Fruit fly (Drosophila melanogaster) whole organism, embryonic: ENCODE results near the gene CG31178.

Experiments
- BtbVII ChIP-seq: fragments of 200-800 bp; sonication (Bioruptor generic); optimal IDR thresholded peaks from 3 replicates; lab custom pipeline; 2017; ENCODE audit warnings: missing biosample characterization, mild to moderate bottlenecking, missing genetic modification characterization
- CG10543 ChIP-seq: fragments of 200-800 bp; sonication (Bioruptor generic); optimal IDR thresholded peaks from 3 replicates; lab custom pipeline; 2017; ENCODE audit warnings: missing biosample characterization, mild to moderate bottlenecking, missing genetic modification characterization, moderate library complexity
- CG12155 ChIP-seq: fragments of 200-800 bp; sonication (Bioruptor generic); optimal IDR thresholded peaks from 3 replicates; lab custom pipeline; 2016; ENCODE audit warnings: missing biosample characterization, missing genetic modification characterization
- CG12769 ChIP-seq: fragments of 200-800 bp; sonication (Bioruptor generic); optimal IDR thresholded peaks from 2 replicates; lab custom pipeline; 2019; ENCODE audit warnings: missing biosample characterization, mild to moderate bottlenecking, missing genetic modification characterization, moderate library complexity
- CG13296 ChIP-seq: fragments of 200-800 bp; sonication (Bioruptor generic); optimal IDR thresholded peaks from 3 replicates; lab custom pipeline; 2018; ENCODE audit warnings: missing biosample characterization, mild to moderate bottlenecking, missing genetic modification characterization
- CG13424 ChIP-seq: fragments of 200-800 bp; sonication (Bioruptor generic); optimal IDR thresholded peaks from 2 replicates; lab custom pipeline; 2019; ENCODE audit warnings: missing biosample characterization, mild to moderate bottlenecking, missing genetic modification characterization, moderate library complexity
- CG14441 ChIP-seq: fragments of 200-800 bp; sonication (Bioruptor generic); IDR thresholded peaks from 2 replicates; pipeline ENCODE4 v1.3.6; 2022; ENCODE audit warnings: missing biosample characterization, missing genetic modification characterization
- CG16813 ChIP-seq: fragments of 200-800 bp; sonication (Bioruptor generic); IDR thresholded peaks from 3 replicates; pipeline ENCODE4 v1.3.6; 2022; ENCODE audit warnings: missing biosample characterization, missing genetic modification characterization; ENCODE audit not compliant: partially characterized antibody
- CG16863 ChIP-seq: fragments of 200-800 bp; sonication (Bioruptor generic); optimal IDR thresholded peaks from 3 replicates; lab custom pipeline; 2016; ENCODE audit warnings: missing biosample characterization, missing genetic modification characterization
- CG32532 ChIP-seq: fragments of 200-800 bp; sonication (Bioruptor generic); IDR thresholded peaks from 2 replicates; pipeline ENCODE4 v1.3.6; 2022; ENCODE audit warnings: missing biosample characterization, missing genetic modification characterization
- CG33557 ChIP-seq: fragments of 200-800 bp; sonication (Bioruptor generic); optimal IDR thresholded peaks from 2 replicates; lab custom pipeline; 2019; ENCODE audit warnings: missing biosample characterization, mild to moderate bottlenecking, missing genetic modification characterization, moderate library complexity
- CG7928 ChIP-seq: fragments of 200-800 bp; sonication (Bioruptor generic); optimal IDR thresholded peaks from 2 replicates; lab custom pipeline; 2017; ENCODE audit warnings: missing biosample characterization, mild to moderate bottlenecking, missing genetic modification characterization
- CG9437 ChIP-seq: fragments of 200-800 bp; sonication (Bioruptor generic); optimal IDR thresholded peaks from 2 replicates; lab custom pipeline; 2018; ENCODE audit warnings: missing biosample characterization, mild to moderate bottlenecking, missing genetic modification characterization
- CG9609 ChIP-seq: fragments of 200-800 bp; sonication (Bioruptor generic); optimal IDR thresholded peaks from 3 replicates; lab custom pipeline; 2016; ENCODE audit warnings: missing biosample characterization, missing genetic modification characterization
- CG9797 ChIP-seq: fragments of 200-800 bp; sonication (Bioruptor generic); optimal IDR thresholded peaks from 3 replicates; lab custom pipeline; 2018; ENCODE audit warnings: missing biosample characterization, mild to moderate bottlenecking, missing genetic modification characterization
- CoRest ChIP-seq: fragments of 200-800 bp; sonication (Bioruptor generic); optimal IDR thresholded peaks from 3 replicates; lab custom pipeline; 2018; ENCODE audit warnings: missing biosample characterization, mild to moderate bottlenecking, missing genetic modification characterization, moderate library complexity
- D19B ChIP-seq: fragments of 200-800 bp; sonication (Bioruptor generic); optimal IDR thresholded peaks from 2 replicates; lab custom pipeline; 2017; ENCODE audit warnings: missing biosample characterization, mild to moderate bottlenecking, missing genetic modification characterization
- Deaf1 ChIP-seq: fragments of 200-800 bp; optimal IDR thresholded peaks from 3 replicates; lab custom pipeline; 2019; ENCODE audit warnings: missing biosample characterization, mild to moderate bottlenecking, missing genetic modification characterization, moderate library complexity
- Drgx ChIP-seq: fragments of 200-800 bp; sonication (Bioruptor generic); IDR thresholded peaks from 2 replicates; pipeline ENCODE4 v1.3.6; 2022; ENCODE audit warnings: missing biosample characterization, missing genetic modification characterization
- Elba2 ChIP-seq: fragments of 200-800 bp; sonication (Bioruptor generic); optimal IDR thresholded peaks from 3 replicates; lab custom pipeline; 2016; ENCODE audit warnings: missing biosample characterization, missing genetic modification characterization
- Ets65A ChIP-seq: fragments of 200-800 bp; sonication (Bioruptor generic); peaks from one replicate; lab custom pipeline; 2016; ENCODE audit warnings: missing biosample characterization, missing genetic modification characterization
- HHEX ChIP-seq: fragments of 200-800 bp; sonication (Bioruptor generic); optimal IDR thresholded peaks from 3 replicates; lab custom pipeline; 2017; ENCODE audit warnings: missing biosample characterization, mild to moderate bottlenecking, missing genetic modification characterization, missing genetic modification reagents
- HLH4C ChIP-seq: fragments of 200-800 bp; sonication (Bioruptor generic); IDR thresholded peaks from 3 replicates; pipeline ENCODE4 v1.3.6; 2022; ENCODE audit warnings: missing biosample characterization, missing genetic modification characterization; ENCODE audit not compliant: partially characterized antibody
- NfI ChIP-seq: fragments of 200-800 bp; sonication (Bioruptor generic); optimal IDR thresholded peaks from 3 replicates; lab custom pipeline; 2018; ENCODE audit warnings: missing biosample characterization, mild to moderate bottlenecking, missing genetic modification characterization, moderate library complexity
- Sox102F ChIP-seq: fragments of 200-800 bp; sonication (Bioruptor generic); optimal IDR thresholded peaks from 2 replicates; lab custom pipeline; 2018; ENCODE audit warnings: missing biosample characterization, mild to moderate bottlenecking, missing genetic modification characterization, moderate library complexity
- ase ChIP-seq: fragments of 200-800 bp; sonication (Bioruptor generic); IDR thresholded peaks from 3 replicates; pipeline ENCODE4 v1.3.6; 2022; ENCODE audit warnings: missing biosample characterization, missing genetic modification characterization
- bbx ChIP-seq: fragments of 200-800 bp; sonication (Bioruptor generic); IDR thresholded peaks from 2 replicates; pipeline ENCODE4 v1.3.6; 2022; ENCODE audit warnings: missing biosample characterization, missing genetic modification characterization; ENCODE audit not compliant: partially characterized antibody
- bowl ChIP-seq: fragments of 200-800 bp; sonication (Bioruptor generic); IDR thresholded peaks from 2 replicates; pipeline ENCODE4 v1.3.6; 2022; ENCODE audit warnings: missing biosample characterization, missing genetic modification characterization
- bsh ChIP-seq, 2 experiments: fragments of 200-800 bp; sonication (Bioruptor generic); optimal IDR thresholded peaks; 2 replicates each; lab custom pipeline; 2017 to 2018; ENCODE audit warnings: mild to moderate bottlenecking in 2 of 2, missing biosample characterization in 2 of 2, missing genetic modification characterization in 2 of 2, moderate library complexity in 1 of 2
- btn ChIP-seq: fragments of 200-800 bp; sonication (Bioruptor generic); optimal IDR thresholded peaks from 2 replicates; lab custom pipeline; 2016; ENCODE audit warnings: missing biosample characterization, missing genetic modification characterization
- chif ChIP-seq, 2 experiments: fragments of 200-800 bp; sonication (Bioruptor generic); optimal IDR thresholded peaks; 3 replicates each; lab custom pipeline; 2016; ENCODE audit warnings: missing biosample characterization in 2 of 2, missing genetic modification characterization in 2 of 2
- crol ChIP-seq: fragments of 200-800 bp; sonication (Bioruptor generic); IDR thresholded peaks from 2 replicates; pipeline ENCODE4 v1.3.6; 2022; ENCODE audit warnings: missing biosample characterization, missing genetic modification characterization
- crp ChIP-seq, 2 experiments: fragments of 200-800 bp; sonication (Bioruptor generic); optimal IDR thresholded peaks; 2 replicates in 1 of 2; 3 replicates in 1 of 2; lab custom pipeline; 2017; ENCODE audit warnings: missing biosample characterization in 2 of 2, missing genetic modification characterization in 2 of 2, mild to moderate bottlenecking in 1 of 2, moderate library complexity in 1 of 2
- dysf ChIP-seq: fragments of 200-800 bp; sonication (Bioruptor generic); IDR thresholded peaks from 3 replicates; pipeline ENCODE4 v1.3.6; 2022; ENCODE audit warnings: missing biosample characterization, missing genetic modification characterization
- gem ChIP-seq: fragments of 200-800 bp; sonication (Bioruptor generic); optimal IDR thresholded peaks from 2 replicates; lab custom pipeline; 2019; ENCODE audit warnings: missing biosample characterization, mild to moderate bottlenecking, missing genetic modification characterization, moderate library complexity
- hth ChIP-seq: fragments of >200 bp; optimal IDR thresholded peaks from 2 replicates; lab custom pipeline; 2017; ENCODE audit warnings: inconsistent platforms
- luna ChIP-seq: fragments of 200-800 bp; sonication (Bioruptor generic); optimal IDR thresholded peaks from 2 replicates; lab custom pipeline; 2016; ENCODE audit warnings: missing biosample characterization, missing genetic modification characterization
- nmo ChIP-seq: fragments of 200-800 bp; sonication (Bioruptor generic); optimal IDR thresholded peaks from 2 replicates; lab custom pipeline; 2018; ENCODE audit warnings: missing biosample characterization, mild to moderate bottlenecking, missing genetic modification characterization, moderate library complexity
- nom ChIP-seq: fragments of 200-800 bp; sonication (Bioruptor generic); optimal IDR thresholded peaks from 2 replicates; lab custom pipeline; 2017; ENCODE audit warnings: missing biosample characterization, missing genetic modification characterization, mild to moderate bottlenecking, moderate library complexity, missing genetic modification reagents
- prd ChIP-seq, 3 experiments: fragments of >200 bp in 2 of 3; fragments of 200-800 bp in 1 of 3; sonication (Bioruptor generic) in 1 of 3; optimal IDR thresholded peaks in 2 of 3; IDR thresholded peaks in 1 of 3; 2 replicates in 2 of 3; 3 replicates in 1 of 3; pipeline versions ENCODE4 v1.3.6 to Lab custom; 2017 to 2022; ENCODE audit warnings: missing biosample characterization in 1 of 3, missing genetic modification characterization in 1 of 3
- pzg ChIP-seq: fragments of 200-800 bp; sonication (Bioruptor generic); optimal IDR thresholded peaks from 3 replicates; lab custom pipeline; 2018; ENCODE audit warnings: missing biosample characterization, mild to moderate bottlenecking, missing genetic modification characterization, moderate library complexity

Gene CG31178

dm6 chr3R:21920495-21920894, 47.0 kb downstream of the CG31178 start:
- TF ChIP-seq Drgx (0 out of 2 replicates have a peak, but pooled peaks have one; percentile 19), luna (GFP tag; lab: Kevin White, UChicago) (no peak), bbx (GFP tag; lab: Robert Waterston, UW) (no peak), bowl (no peak), CG7928 (GFP tag; lab: Kevin White, UChicago) (no peak), Deaf1 (tag; lab: Kevin White, UChicago) (no peak)
- TF ChIP-seq, all 482 proteins: peak for 1

DNA sequence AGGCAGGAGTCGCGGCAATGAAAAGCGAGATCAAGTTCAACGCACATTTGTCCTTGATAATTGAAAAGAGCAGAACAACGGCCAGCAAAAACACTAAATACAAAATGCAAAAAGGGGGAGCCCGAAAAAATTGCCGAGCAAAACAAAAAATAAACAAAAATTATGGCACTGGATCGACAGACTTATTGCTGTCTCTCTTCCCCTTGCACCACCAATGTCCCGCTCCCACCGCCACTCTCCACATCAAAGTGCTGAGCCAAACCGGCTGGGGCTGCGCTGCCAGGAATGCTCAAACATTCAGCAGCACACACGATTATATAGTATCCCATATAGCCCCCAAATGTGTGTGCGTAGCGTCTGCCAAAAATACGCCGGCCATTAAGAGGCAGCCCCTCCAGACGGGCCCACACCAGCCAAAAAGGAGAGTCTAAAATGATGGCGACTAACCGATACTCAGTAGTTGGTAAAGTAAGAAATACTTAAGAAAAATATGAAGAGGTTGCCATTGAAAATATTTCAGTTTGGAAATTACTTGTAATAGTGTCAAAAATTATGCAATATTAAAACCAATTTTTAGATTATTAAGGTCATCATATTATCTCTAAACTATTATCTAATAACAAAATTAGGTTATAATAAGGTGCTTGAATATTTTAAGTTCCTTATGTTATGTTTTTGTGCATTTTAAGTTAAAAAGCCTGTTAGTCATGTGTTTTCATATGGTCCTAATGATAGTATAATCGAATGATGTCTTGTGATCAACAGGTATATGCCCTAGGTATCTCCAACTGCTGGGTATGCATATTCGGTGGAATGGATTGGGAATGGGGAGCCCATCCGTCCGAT, 48.0 kb downstream of the CG31178 start:
- TF ChIP-seq CG10543 (GFP tag; lab: Kevin White, UChicago) (no peak), nmo (peak; percentile 9), CoRest (tag; lab: Kevin White, UChicago) (peak; percentile 22), gem (peak; percentile 33), D19B (peak; percentile 25), CG9437 (GFP tag; lab: Kevin White, UChicago) (peak; percentile 13), bsh (GFP tag; optimal IDR thresholded peaks at IDR 0.05; lab: Kevin White, UChicago) (peak in 1 of 2 experiments; percentile 61), Sox102F (GFP tag; lab: Kevin White, UChicago) (peak; percentile 4), crol (GFP tag; lab: Robert Waterston, UW) (peak; percentile 47; the same call in 1 of the 2 replicates), Ets65A (GFP tag; lab: Kevin White, UChicago) (peak; percentile 19), hth (lab: Kevin White, UChicago) (no peak), CG13424 (tag; lab: Kevin White, UChicago) (peak; percentile 16), CG16813 (0 out of 3 replicates have a peak, but pooled peaks have one; percentile 15), CG14441 (no peak), HLH4C (GFP tag; lab: Robert Waterston, UW) (peak; percentile 24; the same call in 1 of the 3 replicates), crp (GFP tag; optimal IDR thresholded peaks at IDR 0.05; lab: Kevin White, UChicago) (no peak), CG12769 (tag; lab: Kevin White, UChicago) (peak; percentile 59)

- TF ChIP-seq CG9797 (GFP tag; lab: Kevin White, UChicago), result no peak
- TF ChIP-seq CG12155, result no peak
- no peak for TF ChIP-seq Elba2 (GFP tag; lab: Kevin White, UChicago)
- no peak for TF ChIP-seq CG16863 (GFP tag; lab: Kevin White, UChicago)
These were observed 48.7 kb downstream of the CG31178 start for dm6 chr3R:21922244-21922643.

- TF ChIP-seq HHEX (GFP tag; lab: Kevin White, UChicago), result no peak
- TF ChIP-seq bsh (GFP tag; optimal IDR thresholded peaks at IDR 0.05; lab: Kevin White, UChicago), result peak in 1 of 2 experiments; percentile 46
- TF ChIP-seq nom (GFP tag; lab: Kevin White, UChicago), result peak; percentile 65
- TF ChIP-seq CG9609, result no peak
These were observed 49.3 kb downstream of the CG31178 start for dm6 chr3R:21922674-21923323.

DNA sequence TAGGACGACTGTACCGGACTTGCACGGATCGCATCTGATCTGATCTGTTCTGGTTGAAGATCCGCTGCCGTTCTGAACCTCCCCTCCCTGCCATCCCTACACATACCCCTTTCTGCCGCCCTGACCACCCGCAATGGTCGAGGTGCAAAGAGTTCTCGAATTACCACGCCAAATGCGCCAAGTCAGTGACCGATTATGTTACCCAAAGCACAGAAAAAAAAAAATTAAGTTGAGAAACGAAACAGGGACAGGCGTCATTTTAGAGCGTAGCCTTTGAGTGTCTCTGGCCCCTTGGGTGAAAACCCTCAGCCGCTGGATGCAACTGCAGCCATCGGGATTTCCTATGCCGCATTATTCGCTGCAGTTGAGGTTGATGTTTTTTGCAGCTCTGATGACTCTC, 50.2 kb downstream of the CG31178 start:
- TF ChIP-seq BtbVII (no peak), CG33557 (GFP tag; lab: Kevin White, UChicago) (no peak), prd (optimal IDR thresholded peaks at IDR 0.05; lab: Kevin White, UChicago) (no peak), prd (GFP tag; IDR thresholded peaks at IDR 0.05; lab: Robert Waterston, UW) (no peak), pzg (no peak), CG13296 (GFP tag; lab: Kevin White, UChicago) (no peak), btn (GFP tag; lab: Kevin White, UChicago) (no peak), ase (GFP tag; lab: Robert Waterston, UW) (no peak), NfI (GFP tag; lab: Kevin White, UChicago) (no peak), CG32532 (GFP tag; lab: Robert Waterston, UW) (no peak), chif (GFP tag; optimal IDR thresholded peaks at IDR 0.05; lab: Kevin White, UChicago) (no peak), dysf (no peak)
